Worm (Caenorhabditis elegans) whole organism, L3 larva: ENCODE measurements around the gene frk-1.

Source experiments
- ceh-82 ChIP-seq: fragments of 150-350 bp; optimal IDR thresholded peaks from 2 replicates; lab custom pipeline; 2014; ENCODE audit warnings: missing biosample characterization, missing genetic modification characterization
- jun-1 ChIP-seq: fragments of 150-350 bp; optimal IDR thresholded peaks from 2 replicates; lab custom pipeline; 2014; ENCODE audit warnings: missing biosample characterization, missing genetic modification reagents, missing genetic modification characterization
- nhr-11 ChIP-seq: fragments of 150-350 bp; optimal IDR thresholded peaks from 2 replicates; lab custom pipeline; 2014; ENCODE audit warnings: missing biosample characterization, missing genetic modification characterization

ce11 chrIV:10053550-10053949 lies 10.6 kb downstream of the frk-1 start, which contains the start of gene srv-12:
- TF ChIP-seq nhr-11 (no peak), jun-1 (no peak), ceh-82 (no peak)
